Fruit fly (Drosophila melanogaster) whole organism: ENCODE data around the gene Marf.
"Not testable (repeated sequence)": the region's sequence is repeated elsewhere in the genome, so short reads cannot be mapped to it uniquely, and the experiment has no call there.

Source experiments
- CG8478 ChIP-seq: fragments of >200 bp; optimal IDR thresholded peaks from 2 replicates; lab custom pipeline; 2018; ENCODE audit warnings: inconsistent platforms
- Dll ChIP-seq: fragments of >200 bp; optimal IDR thresholded peaks from 2 replicates; lab custom pipeline; 2017
- EcR ChIP-seq, 2 experiments: fragments of >200 bp; optimal IDR thresholded peaks; 2 replicates each; lab custom pipeline; 2017; ENCODE audit warnings: missing biosample characterization in 2 of 2, missing genetic modification characterization in 2 of 2, missing genetic modification reagents in 2 of 2
- pan ChIP-seq: fragments of >200 bp; optimal IDR thresholded peaks from 2 replicates; lab custom pipeline; 2017
- psq ChIP-seq: fragments of >200 bp; optimal IDR thresholded peaks from 2 replicates; lab custom pipeline; 2017
- usp ChIP-seq: fragments of >200 bp; optimal IDR thresholded peaks from 2 replicates; lab custom pipeline; 2017; ENCODE audit warnings: missing biosample characterization, missing genetic modification characterization, mixed read lengths

DNA sequence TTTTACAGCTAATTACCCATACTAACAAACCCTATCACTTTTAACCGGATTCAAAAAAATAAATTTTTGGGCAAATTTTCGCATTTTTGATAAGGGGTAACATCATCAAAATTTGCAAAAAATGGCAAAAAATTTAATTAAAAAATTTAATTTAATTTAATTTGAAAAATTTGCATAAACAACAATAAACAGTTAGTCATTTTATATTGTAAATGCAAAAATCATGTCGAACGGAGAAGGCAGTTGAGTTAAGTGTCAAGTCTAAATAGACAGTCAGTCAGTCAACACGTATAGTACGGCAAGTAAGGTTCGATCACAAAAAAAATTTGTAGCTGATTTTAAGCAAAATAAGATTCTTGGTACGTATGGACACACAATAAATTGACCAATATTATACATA, 18.2 kb downstream of the Marf start, which contains the start of gene CG33664:
- TF ChIP-seq psq (lab: Kevin White, UChicago); usp; pan (lab: Kevin White, UChicago); CG8478 (lab: Kevin White, UChicago); Dll; EcR (GFP tag; optimal IDR thresholded peaks at IDR 0.05; lab: Kevin White, UChicago): not testable (repeated sequence)
